Fruit fly (Drosophila melanogaster) whole organism, prepupa: ENCODE results near the gene CG42780.
A peak's percentile ranks its signal among the peaks of the same experiment; 100 is the strongest.

ENCODE experiments used
- Blimp-1 ChIP-seq: fragments of 200-800 bp; sonication (Bioruptor generic); optimal IDR thresholded peaks from 3 replicates; lab custom pipeline; 2017; ENCODE audit warnings: missing biosample characterization, missing genetic modification characterization, mild to moderate bottlenecking, moderate library complexity, missing genetic modification reagents
- CG10631 ChIP-seq: fragments of 200-800 bp; sonication (Bioruptor generic); optimal IDR thresholded peaks from 2 replicates; lab custom pipeline; 2016; ENCODE audit warnings: missing biosample characterization, missing genetic modification characterization
- CG11762 ChIP-seq: fragments of 200-800 bp; sonication (Bioruptor generic); optimal IDR thresholded peaks from 3 replicates; lab custom pipeline; 2016; ENCODE audit warnings: missing biosample characterization, missing genetic modification characterization; ENCODE audit not compliant: insufficient read depth
- CG11902 ChIP-seq: fragments of 200-800 bp; sonication (Bioruptor generic); optimal IDR thresholded peaks from 3 replicates; lab custom pipeline; 2016; ENCODE audit warnings: missing biosample characterization, missing genetic modification characterization
- CG15336 ChIP-seq: fragments of 200-800 bp; sonication (Bioruptor generic); IDR thresholded peaks from 2 replicates; pipeline ENCODE4 v1.3.6; 2022; ENCODE audit warnings: missing biosample characterization, missing genetic modification characterization
- CG1621 ChIP-seq: fragments of 200-800 bp; sonication (Bioruptor generic); optimal IDR thresholded peaks from 3 replicates; lab custom pipeline; 2018; ENCODE audit warnings: missing biosample characterization, mild to moderate bottlenecking, missing genetic modification characterization
- CG16779 ChIP-seq: fragments of 200-800 bp; sonication (Bioruptor generic); optimal IDR thresholded peaks from 3 replicates; lab custom pipeline; 2017; ENCODE audit warnings: missing biosample characterization, mild to moderate bottlenecking, missing genetic modification characterization
- CG31627 ChIP-seq: fragments of 200-800 bp; sonication (Bioruptor generic); optimal IDR thresholded peaks from 3 replicates; lab custom pipeline; 2016; ENCODE audit warnings: missing biosample characterization, missing genetic modification characterization
- CG32006 ChIP-seq: fragments of 200-800 bp; sonication (Bioruptor generic); optimal IDR thresholded peaks from 3 replicates; lab custom pipeline; 2017; ENCODE audit warnings: missing biosample characterization, mild to moderate bottlenecking, missing genetic modification characterization
- CG34406 ChIP-seq: fragments of 200-800 bp; sonication (Bioruptor generic); optimal IDR thresholded peaks from 3 replicates; lab custom pipeline; 2016; ENCODE audit warnings: missing biosample characterization, missing genetic modification characterization
- CG3919 ChIP-seq: fragments of 200-800 bp; sonication (Bioruptor generic); optimal IDR thresholded peaks from 3 replicates; lab custom pipeline; 2016; ENCODE audit warnings: missing biosample characterization, missing genetic modification characterization
- CG4318 ChIP-seq: fragments of 200-800 bp; sonication (Bioruptor generic); optimal IDR thresholded peaks from 3 replicates; lab custom pipeline; 2017; ENCODE audit warnings: missing biosample characterization, mild to moderate bottlenecking, missing genetic modification characterization
- CG6276 ChIP-seq: fragments of 200-800 bp; sonication (Bioruptor generic); optimal IDR thresholded peaks from 2 replicates; lab custom pipeline; 2017; ENCODE audit warnings: missing biosample characterization, mild to moderate bottlenecking, missing genetic modification characterization
- CG6792 ChIP-seq: fragments of 200-800 bp; sonication (Bioruptor generic); optimal IDR thresholded peaks from 3 replicates; lab custom pipeline; 2016; ENCODE audit warnings: missing biosample characterization, missing genetic modification characterization
- CG6808 ChIP-seq: fragments of 200-800 bp; sonication (Bioruptor generic); optimal IDR thresholded peaks from 3 replicates; lab custom pipeline; 2017; ENCODE audit warnings: missing biosample characterization, missing genetic modification characterization, mild to moderate bottlenecking, moderate library complexity, missing genetic modification reagents
- CG7368 ChIP-seq: fragments of 200-800 bp; sonication (Bioruptor generic); optimal IDR thresholded peaks from 3 replicates; lab custom pipeline; 2016; ENCODE audit warnings: missing biosample characterization, missing genetic modification characterization
- CG8319 ChIP-seq: fragments of 200-800 bp; sonication (Bioruptor generic); optimal IDR thresholded peaks from 3 replicates; lab custom pipeline; 2016; ENCODE audit warnings: missing biosample characterization, missing genetic modification characterization
- CG8632 ChIP-seq: fragments of 200-800 bp; sonication (Bioruptor generic); optimal IDR thresholded peaks from 3 replicates; lab custom pipeline; 2016; ENCODE audit warnings: missing biosample characterization, missing genetic modification characterization
- CG9139 ChIP-seq: fragments of 200-800 bp; sonication (Bioruptor generic); optimal IDR thresholded peaks from 3 replicates; lab custom pipeline; 2017; ENCODE audit warnings: missing biosample characterization, mild to moderate bottlenecking, missing genetic modification characterization
- Eip75B ChIP-seq: fragments of 200-800 bp; sonication (Bioruptor generic); optimal IDR thresholded peaks from 3 replicates; lab custom pipeline; 2016; ENCODE audit warnings: missing biosample characterization, missing genetic modification characterization
- Eip78C ChIP-seq: fragments of 200-800 bp; sonication (Bioruptor generic); peaks from one replicate; lab custom pipeline; 2016; ENCODE audit warnings: missing biosample characterization, missing genetic modification characterization
- Eip93F ChIP-seq: fragments of 200-800 bp; sonication (Bioruptor generic); optimal IDR thresholded peaks from 2 replicates; lab custom pipeline; 2016; ENCODE audit warnings: missing biosample characterization, mild to moderate bottlenecking, missing genetic modification characterization
- Ets21C ChIP-seq: fragments of 200-800 bp; sonication (Bioruptor generic); optimal IDR thresholded peaks from 3 replicates; lab custom pipeline; 2016; ENCODE audit warnings: missing biosample characterization, missing genetic modification characterization
- Ets96B ChIP-seq: fragments of 200-800 bp; optimal IDR thresholded peaks from 2 replicates; lab custom pipeline; 2019; ENCODE audit warnings: missing biosample characterization, mild to moderate bottlenecking, missing genetic modification characterization, moderate library complexity
- Gug ChIP-seq: fragments of 200-800 bp; sonication (Bioruptor generic); IDR thresholded peaks from 2 replicates; pipeline ENCODE4 v1.3.6; 2022; ENCODE audit warnings: missing biosample characterization, missing genetic modification characterization
- Hr38 ChIP-seq: sonication (Bioruptor generic); optimal IDR thresholded peaks from 2 replicates; lab custom pipeline; 2016; ENCODE audit warnings: missing biosample characterization, missing genetic modification characterization
- Lpt ChIP-seq: fragments of 200-800 bp; sonication (Bioruptor generic); optimal IDR thresholded peaks from 3 replicates; lab custom pipeline; 2016; ENCODE audit warnings: missing biosample characterization, missing genetic modification characterization
- Met ChIP-seq: fragments of 200-800 bp; sonication (Bioruptor generic); optimal IDR thresholded peaks from 3 replicates; lab custom pipeline; 2016; ENCODE audit warnings: missing biosample characterization, missing genetic modification characterization
- OdsH ChIP-seq: fragments of 200-800 bp; sonication (Bioruptor generic); optimal IDR thresholded peaks from 3 replicates; lab custom pipeline; 2016; ENCODE audit warnings: missing biosample characterization, missing genetic modification characterization
- Smox ChIP-seq: fragments of 200-800 bp; sonication (Bioruptor generic); optimal IDR thresholded peaks from 3 replicates; lab custom pipeline; 2016; ENCODE audit warnings: missing biosample characterization, missing genetic modification characterization
- Sox102F ChIP-seq: fragments of 200-800 bp; sonication (Bioruptor generic); optimal IDR thresholded peaks from 2 replicates; lab custom pipeline; 2016; ENCODE audit warnings: missing biosample characterization, mild to moderate bottlenecking, missing genetic modification characterization
- Sox14 ChIP-seq: fragments of 200-800 bp; sonication (Bioruptor generic); optimal IDR thresholded peaks from 3 replicates; lab custom pipeline; 2016; ENCODE audit warnings: missing biosample characterization, missing genetic modification characterization
- Sox15 ChIP-seq: fragments of 200-800 bp; sonication (Bioruptor generic); optimal IDR thresholded peaks from 3 replicates; lab custom pipeline; 2016; ENCODE audit warnings: missing biosample characterization, missing genetic modification characterization
- cyc ChIP-seq: fragments of 200-800 bp; sonication (Bioruptor generic); optimal IDR thresholded peaks from 3 replicates; lab custom pipeline; 2016; ENCODE audit warnings: missing biosample characterization, missing genetic modification characterization
- dac ChIP-seq: fragments of 200-800 bp; sonication (Bioruptor generic); optimal IDR thresholded peaks from 2 replicates; lab custom pipeline; 2017; ENCODE audit warnings: missing biosample characterization, mild to moderate bottlenecking, missing genetic modification characterization
- dsx ChIP-seq: fragments of 200-800 bp; optimal IDR thresholded peaks from 3 replicates; lab custom pipeline; 2019; ENCODE audit warnings: missing biosample characterization, mild to moderate bottlenecking, missing genetic modification characterization, moderate library complexity; ENCODE audit not compliant: poor library complexity, severe bottlenecking
- fd85E ChIP-seq: fragments of 200-800 bp; sonication (Bioruptor generic); optimal IDR thresholded peaks from 3 replicates; lab custom pipeline; 2016; ENCODE audit warnings: missing biosample characterization, missing genetic modification characterization
- fkh ChIP-seq: fragments of 200-800 bp; sonication (Bioruptor generic); optimal IDR thresholded peaks from 3 replicates; lab custom pipeline; 2017; ENCODE audit warnings: missing biosample characterization, mild to moderate bottlenecking, missing genetic modification characterization, moderate library complexity
- lz ChIP-seq: fragments of 200-800 bp; sonication (Bioruptor generic); optimal IDR thresholded peaks from 3 replicates; lab custom pipeline; 2016; ENCODE audit warnings: missing biosample characterization, missing genetic modification characterization
- net ChIP-seq: fragments of 200-800 bp; sonication (Bioruptor generic); optimal IDR thresholded peaks from 3 replicates; lab custom pipeline; 2016; ENCODE audit warnings: missing biosample characterization, missing genetic modification characterization
- pdm3 ChIP-seq: fragments of 200-800 bp; sonication (Bioruptor generic); optimal IDR thresholded peaks from 3 replicates; lab custom pipeline; 2016; ENCODE audit warnings: missing biosample characterization, missing genetic modification characterization
- salr ChIP-seq, 2 experiments: fragments of 200-800 bp; sonication (Bioruptor generic); optimal IDR thresholded peaks; 3 replicates each; lab custom pipeline; 2016 to 2018; ENCODE audit warnings: missing biosample characterization in 2 of 2, missing genetic modification characterization in 2 of 2, mild to moderate bottlenecking in 1 of 2
- spab ChIP-seq: fragments of 200-800 bp; sonication (Bioruptor generic); optimal IDR thresholded peaks from 2 replicates; lab custom pipeline; 2017; ENCODE audit warnings: missing biosample characterization, mild to moderate bottlenecking, missing genetic modification characterization, missing genetic modification reagents
- ss ChIP-seq, 2 experiments: fragments of 200-800 bp; sonication (Bioruptor generic); optimal IDR thresholded peaks; 2 replicates in 1 of 2; 3 replicates in 1 of 2; lab custom pipeline; 2017 to 2018; ENCODE audit warnings: mild to moderate bottlenecking in 2 of 2, missing biosample characterization in 2 of 2, missing genetic modification characterization in 2 of 2, moderate library complexity in 1 of 2
- svp ChIP-seq: fragments of 200-800 bp; sonication (Bioruptor generic); peaks from one replicate; lab custom pipeline; 2016; ENCODE audit warnings: missing biosample characterization, missing genetic modification characterization
- vri ChIP-seq: fragments of 200-800 bp; sonication (Bioruptor generic); optimal IDR thresholded peaks from 3 replicates; lab custom pipeline; 2016; ENCODE audit warnings: missing biosample characterization, mild to moderate bottlenecking, missing genetic modification characterization

Gene CG42780

dm6 chrX:7295973-7296372 is 36.0 kb downstream of the CG42780 start:
- TF ChIP-seq ss (GFP tag; optimal IDR thresholded peaks at IDR 0.05; lab: Kevin White, UChicago) (no peak), CG8632 (GFP tag; lab: Kevin White, UChicago) (no peak), Hr38 (no peak), dsx (GFP tag; lab: Kevin White, UChicago) (no peak), CG11762 (no peak), CG6808 (GFP tag; lab: Kevin White, UChicago) (no peak), Ets96B (tag; lab: Kevin White, UChicago) (no peak), Smox (GFP tag; lab: Kevin White, UChicago) (no peak), CG3919 (GFP tag; lab: Kevin White, UChicago) (no peak), fkh (GFP tag; lab: Kevin White, UChicago) (no peak), Lpt (GFP tag; lab: Kevin White, UChicago) (no peak), CG34406 (GFP tag; lab: Kevin White, UChicago) (no peak), dac (GFP tag; lab: Kevin White, UChicago) (no peak), Sox102F (GFP tag; lab: Kevin White, UChicago) (no peak), CG7368 (GFP tag; lab: Kevin White, UChicago) (no peak), CG16779 (tag; lab: Kevin White, UChicago) (no peak)

- TF ChIP-seq CG16779 (tag; lab: Kevin White, UChicago) = peak; percentile 86
- TF ChIP-seq CG6276 = peak; percentile 92
- TF ChIP-seq CG10631 (GFP tag; lab: Kevin White, UChicago) = peak; percentile 83
- TF ChIP-seq vri = peak; percentile 75
- peak; percentile 93 for TF ChIP-seq Ets96B (tag; lab: Kevin White, UChicago)
- peak; percentile 71 for TF ChIP-seq Lpt (GFP tag; lab: Kevin White, UChicago)
- TF ChIP-seq Met (GFP tag; lab: Kevin White, UChicago) = peak; percentile 87
- peak; percentile 75 for TF ChIP-seq CG11902 (GFP tag; lab: Kevin White, UChicago)
- TF ChIP-seq net = peak; percentile 82
- TF ChIP-seq CG31627 (GFP tag; lab: Kevin White, UChicago) = peak; percentile 70
- peak; percentile 92 to 93 for TF ChIP-seq ss (GFP tag; optimal IDR thresholded peaks at IDR 0.05; lab: Kevin White, UChicago)
- peak; percentile 87 for TF ChIP-seq spab
- peak; percentile 92 for TF ChIP-seq svp (GFP tag; lab: Kevin White, UChicago)
- peak; percentile 80 for TF ChIP-seq Sox102F (GFP tag; lab: Kevin White, UChicago)
- TF ChIP-seq CG4318 = peak; percentile 81
- peak; percentile 72 for TF ChIP-seq Blimp-1 (GFP tag; lab: Kevin White, UChicago)
- TF ChIP-seq CG6792 (GFP tag; lab: Kevin White, UChicago) = peak; percentile 85
- peak; percentile 78 for TF ChIP-seq CG11762
- peak; percentile 87 for TF ChIP-seq CG8632 (GFP tag; lab: Kevin White, UChicago)
- peak; percentile 72 for TF ChIP-seq Sox14 (GFP tag; lab: Kevin White, UChicago)
- no peak for TF ChIP-seq fd85E (GFP tag; lab: Kevin White, UChicago)
- TF ChIP-seq CG8319 = peak; percentile 69
- TF ChIP-seq Eip75B (GFP tag; lab: Kevin White, UChicago) = peak; percentile 55
- TF ChIP-seq dac (GFP tag; lab: Kevin White, UChicago) = peak; percentile 55
- TF ChIP-seq CG15336 (GFP tag; lab: Robert Waterston, UW) = peak; percentile 95
- TF ChIP-seq OdsH (GFP tag; lab: Kevin White, UChicago) = peak; percentile 89
- TF ChIP-seq lz = peak; percentile 80
- TF ChIP-seq Eip78C (GFP tag; lab: Kevin White, UChicago) = peak; percentile 98
- TF ChIP-seq salr (GFP tag; optimal IDR thresholded peaks at IDR 0.05; lab: Kevin White, UChicago) = peak; percentile 64 to 75
- TF ChIP-seq Ets21C (GFP tag; lab: Kevin White, UChicago) = peak; percentile 54
- peak; percentile 73 for TF ChIP-seq cyc (GFP tag; lab: Kevin White, UChicago)
- peak; percentile 66 for TF ChIP-seq Sox15
- TF ChIP-seq CG9139 (GFP tag; lab: Kevin White, UChicago) = peak; percentile 88
- TF ChIP-seq Eip93F = peak; percentile 76
- TF ChIP-seq CG32006 (GFP tag; lab: Kevin White, UChicago) = peak; percentile 88
- TF ChIP-seq CG7368 (GFP tag; lab: Kevin White, UChicago) = peak; percentile 69
- peak; percentile 93 for TF ChIP-seq dsx (GFP tag; lab: Kevin White, UChicago)
- TF ChIP-seq CG1621 (tag; lab: Kevin White, UChicago) = peak; percentile 82
- TF ChIP-seq pdm3 (GFP tag; lab: Kevin White, UChicago) = peak; percentile 83
- TF ChIP-seq Gug (GFP tag; lab: Robert Waterston, UW) = peak; percentile 84
- peak; percentile 81 for TF ChIP-seq CG3919 (GFP tag; lab: Kevin White, UChicago)
These were observed 38.0 kb downstream of the CG42780 start for dm6 chrX:7293874-7294559.
